Fruit fly (Drosophila melanogaster) whole organism: ENCODE results near the gene CG42823.

Source experiments
- CG8478 ChIP-seq: fragments of >200 bp; optimal IDR thresholded peaks from 2 replicates; lab custom pipeline; 2018; ENCODE audit warnings: inconsistent platforms
- psq ChIP-seq: fragments of >200 bp; optimal IDR thresholded peaks from 2 replicates; lab custom pipeline; 2017

dm6 chr3R:17381916-17382315 lies 23.0 kb downstream of the CG42823 start:
- TF ChIP-seq CG8478 (lab: Kevin White, UChicago) (no peak), psq (lab: Kevin White, UChicago) (no peak)
